Fruit fly (Drosophila melanogaster): ENCODE results near the gene CG43739.

CG43739 gene

DNA sequence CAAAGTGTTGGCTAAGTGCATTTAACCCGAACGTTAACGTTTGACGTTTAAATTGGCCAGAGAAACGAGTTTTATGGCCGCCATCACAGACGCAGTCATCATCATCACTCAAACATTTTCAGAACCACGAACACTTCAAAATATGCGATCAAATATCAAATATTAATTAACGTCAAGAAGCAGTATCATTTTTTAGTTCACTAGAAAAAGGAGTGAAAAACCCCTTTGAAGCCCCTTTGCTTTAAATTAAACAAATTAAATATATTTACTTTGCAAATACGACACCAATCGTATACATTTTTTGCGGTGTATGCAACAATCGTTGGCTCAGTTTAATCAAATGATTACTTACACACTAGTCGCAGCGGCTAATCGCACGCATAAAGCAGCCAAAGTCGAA lies 74.3 kb downstream of the CG43739 start:
- TF ChIP-seq EcR (GFP tag; optimal IDR thresholded peaks at IDR 0.05), result no peak
- TF ChIP-seq rn (GFP tag; IDR thresholded peaks at IDR 0.05), result no peak
- no peak for TF ChIP-seq CG34367 (tag; optimal IDR thresholded peaks at IDR 0.05)
- no peak for TF ChIP-seq CG13204 (GFP tag; optimal IDR thresholded peaks at IDR 0.05)
- no peak for TF ChIP-seq CG17806 (tag; optimal IDR thresholded peaks at IDR 0.05)
- TF ChIP-seq Ets98B (GFP tag; IDR thresholded peaks at IDR 0.05), result peak; percentile 53; the same call in 1 of the 2 replicates
- TF ChIP-seq CG15710 (tag; optimal IDR thresholded peaks at IDR 0.05), result no peak
- peak; percentile 66 for TF ChIP-seq CG32121 (GFP tag; IDR thresholded peaks at IDR 0.05)
- peak; percentile 44 for TF ChIP-seq CG14655 (GFP tag; optimal IDR thresholded peaks at IDR 0.05)
- no peak for TF ChIP-seq CG9948 (tag; optimal IDR thresholded peaks at IDR 0.05)
- no peak for TF ChIP-seq gl (tag; optimal IDR thresholded peaks at IDR 0.05)
- TF ChIP-seq D1 (tag; optimal IDR thresholded peaks at IDR 0.05), result no peak
- TF ChIP-seq fd96Ca (GFP tag; IDR thresholded peaks at IDR 0.05), result no peak
- TF ChIP-seq CG4496 (GFP tag; IDR thresholded peaks at IDR 0.05), result peak; percentile 61; the same call in 1 of the 3 replicates
- no peak for TF ChIP-seq CG12605 (GFP tag; IDR thresholded peaks at IDR 0.05)
- TF ChIP-seq Pif1B (GFP tag; optimal IDR thresholded peaks at IDR 0.05), result no peak
- TF ChIP-seq Snoo (tag; optimal IDR thresholded peaks at IDR 0.05), result no peak
- no peak for TF ChIP-seq Pif1A (GFP tag; optimal IDR thresholded peaks at IDR 0.05)
- TF ChIP-seq CG8301 (tag; optimal IDR thresholded peaks at IDR 0.05), result peak; percentile 49
- no peak for TF ChIP-seq CG10348 (GFP tag; IDR thresholded peaks at IDR 0.05)
- TF ChIP-seq CG8159 (tag; optimal IDR thresholded peaks at IDR 0.05), result no peak

dm6 chr2L:20840462-20841038 lies 78.2 kb downstream of the CG43739 start, which contains the start of gene CG31676:
Gene CG31676 (plus strand): TSS chr2L:20840750.
- TF ChIP-seq CG32121 (GFP tag; IDR thresholded peaks at IDR 0.05), result no peak
- TF ChIP-seq CG9948 (tag; optimal IDR thresholded peaks at IDR 0.05), result no peak
- TF ChIP-seq CG8301 (tag; optimal IDR thresholded peaks at IDR 0.05), result no peak
- TF ChIP-seq Pif1B (GFP tag; optimal IDR thresholded peaks at IDR 0.05), result no peak
- TF ChIP-seq CG4496 (GFP tag; IDR thresholded peaks at IDR 0.05), result no peak; the same call in 2 of the 3 replicates
- TF ChIP-seq CG13204 (GFP tag; optimal IDR thresholded peaks at IDR 0.05), result no peak
- no peak for TF ChIP-seq CG8159 (tag; optimal IDR thresholded peaks at IDR 0.05)
- TF ChIP-seq CG12605 (GFP tag; IDR thresholded peaks at IDR 0.05), result no peak
- TF ChIP-seq fd96Ca (GFP tag; IDR thresholded peaks at IDR 0.05), result no peak
- no peak for TF ChIP-seq D1 (tag; optimal IDR thresholded peaks at IDR 0.05)
- no peak for TF ChIP-seq CG10348 (GFP tag; IDR thresholded peaks at IDR 0.05)

DNA sequence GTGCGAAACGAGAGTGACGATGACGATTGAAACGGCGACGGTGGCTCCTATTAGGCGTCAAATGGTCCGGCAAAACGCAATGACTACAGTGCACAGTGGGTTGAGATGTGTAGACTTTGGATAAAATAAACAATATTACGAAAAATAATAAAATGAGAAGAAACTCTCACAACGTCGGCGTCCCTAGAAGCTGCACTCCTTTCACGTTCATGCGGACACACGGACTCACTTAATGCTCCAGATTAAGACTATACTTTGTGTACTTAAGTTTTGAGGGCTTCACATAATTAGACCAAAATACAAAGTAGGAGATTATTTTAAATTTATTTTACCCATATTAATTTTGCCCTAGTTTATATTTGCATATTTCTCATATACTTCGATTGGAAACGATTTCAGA lies 78.7 kb downstream of the CG43739 start:
- TF ChIP-seq fd96Ca (GFP tag; IDR thresholded peaks at IDR 0.05), result peak; percentile 53; the same call in 2 of the 3 replicates
- no peak for TF ChIP-seq CG34367 (tag; optimal IDR thresholded peaks at IDR 0.05)
- no peak for TF ChIP-seq CG8301 (tag; optimal IDR thresholded peaks at IDR 0.05)
- no peak for TF ChIP-seq rn (GFP tag; IDR thresholded peaks at IDR 0.05)
- peak; percentile 42 for TF ChIP-seq Pif1A (GFP tag; optimal IDR thresholded peaks at IDR 0.05)
- peak; percentile 56; the same call in 2 of the 3 replicates for TF ChIP-seq CG4496 (GFP tag; IDR thresholded peaks at IDR 0.05)
- TF ChIP-seq CG14655 (GFP tag; optimal IDR thresholded peaks at IDR 0.05), result peak; percentile 72

DNA sequence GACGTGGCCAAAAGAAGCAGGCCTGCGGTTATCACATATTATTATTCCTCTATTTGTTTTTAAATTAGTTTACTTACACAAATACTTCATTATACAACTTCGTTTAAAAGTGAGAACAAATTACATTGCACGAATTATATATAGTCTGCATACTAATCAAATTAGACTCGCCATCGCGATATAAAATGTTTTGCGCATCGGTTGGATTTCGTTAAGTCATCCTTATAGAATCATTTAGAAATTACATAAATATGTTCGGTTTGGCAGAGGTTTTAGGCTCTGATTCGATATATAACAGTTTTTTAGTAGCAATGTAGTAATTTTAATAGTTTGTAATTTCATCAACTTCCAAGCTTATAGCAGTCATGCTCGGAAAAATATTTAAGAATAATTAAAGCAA lies 80.8 kb downstream of the CG43739 start, which contains the start of gene Spn38F:
TSS of gene Spn38F (minus strand) at position 101 of the 400 bp plus-strand sequence.
- TF ChIP-seq Pif1A (GFP tag; optimal IDR thresholded peaks at IDR 0.05) (no peak), CG12605 (GFP tag; IDR thresholded peaks at IDR 0.05) (no peak), D1 (tag; optimal IDR thresholded peaks at IDR 0.05) (no peak), CG13204 (GFP tag; optimal IDR thresholded peaks at IDR 0.05) (no peak), CG10348 (GFP tag; IDR thresholded peaks at IDR 0.05) (no peak), CG32121 (GFP tag; IDR thresholded peaks at IDR 0.05) (no peak), CG34367 (tag; optimal IDR thresholded peaks at IDR 0.05) (no peak), CG15710 (tag; optimal IDR thresholded peaks at IDR 0.05) (no peak), Pif1B (GFP tag; optimal IDR thresholded peaks at IDR 0.05) (no peak), CG14655 (GFP tag; optimal IDR thresholded peaks at IDR 0.05) (no peak)

DNA sequence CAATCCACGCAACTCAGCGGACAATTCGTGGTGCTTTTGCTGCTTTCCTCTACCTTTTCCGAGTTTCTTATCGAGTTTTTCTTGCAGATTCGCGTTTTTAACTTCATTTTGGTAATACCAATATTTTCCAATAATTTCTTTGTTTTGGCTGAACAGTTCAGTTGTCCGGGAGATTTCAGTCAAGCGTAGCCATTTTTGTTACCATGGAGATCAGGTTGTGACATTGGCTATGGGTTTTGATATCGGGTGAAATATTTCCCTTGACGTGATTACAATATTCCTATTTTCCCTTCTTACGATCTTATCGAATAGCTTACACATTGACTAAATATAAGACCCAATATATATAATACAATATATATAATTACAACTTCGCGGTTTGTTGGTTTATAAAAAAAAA lies 83.2 kb downstream of the CG43739 start, which contains the start of gene Oseg5:
TSS of gene Oseg5 (minus strand) at position 340 of the 400 bp plus-strand sequence.
- TF ChIP-seq CG14655 (GFP tag; optimal IDR thresholded peaks at IDR 0.05) (no peak), Pif1A (GFP tag; optimal IDR thresholded peaks at IDR 0.05) (no peak), CG9948 (tag; optimal IDR thresholded peaks at IDR 0.05) (no peak), CG17806 (tag; optimal IDR thresholded peaks at IDR 0.05) (no peak), EcR (GFP tag; optimal IDR thresholded peaks at IDR 0.05) (no peak), CG8159 (tag; optimal IDR thresholded peaks at IDR 0.05) (no peak), gl (tag; optimal IDR thresholded peaks at IDR 0.05) (no peak), CG34367 (tag; optimal IDR thresholded peaks at IDR 0.05) (no peak), CG10348 (GFP tag; IDR thresholded peaks at IDR 0.05) (no peak), rn (GFP tag; IDR thresholded peaks at IDR 0.05) (no peak), Snoo (tag; optimal IDR thresholded peaks at IDR 0.05) (no peak), CG8301 (tag; optimal IDR thresholded peaks at IDR 0.05) (no peak), CG15710 (tag; optimal IDR thresholded peaks at IDR 0.05) (no peak)

dm6 chr2L:20831060-20831459 lies 87.7 kb downstream of the CG43739 start, which contains the start of gene CG31674:
Gene CG31674 (plus strand): TSS chr2L:20831262.
- no peak for TF ChIP-seq CG12605 (GFP tag; IDR thresholded peaks at IDR 0.05)
- no peak for TF ChIP-seq CG9948 (tag; optimal IDR thresholded peaks at IDR 0.05)
- TF ChIP-seq CG10348 (GFP tag; IDR thresholded peaks at IDR 0.05), result no peak
- no peak for TF ChIP-seq CG4496 (GFP tag; IDR thresholded peaks at IDR 0.05)
- no peak for TF ChIP-seq Snoo (tag; optimal IDR thresholded peaks at IDR 0.05)
- no peak for TF ChIP-seq CG17806 (tag; optimal IDR thresholded peaks at IDR 0.05)
- TF ChIP-seq gl (tag; optimal IDR thresholded peaks at IDR 0.05), result no peak
- TF ChIP-seq CG8159 (tag; optimal IDR thresholded peaks at IDR 0.05), result no peak
- no peak for TF ChIP-seq fd96Ca (GFP tag; IDR thresholded peaks at IDR 0.05)
- TF ChIP-seq CG13204 (GFP tag; optimal IDR thresholded peaks at IDR 0.05), result no peak
- no peak for TF ChIP-seq CG34367 (tag; optimal IDR thresholded peaks at IDR 0.05)
- no peak for TF ChIP-seq Pif1B (GFP tag; optimal IDR thresholded peaks at IDR 0.05)
- no peak for TF ChIP-seq CG14655 (GFP tag; optimal IDR thresholded peaks at IDR 0.05)
- TF ChIP-seq CG8301 (tag; optimal IDR thresholded peaks at IDR 0.05), result no peak
- TF ChIP-seq CG32121 (GFP tag; IDR thresholded peaks at IDR 0.05), result no peak
- TF ChIP-seq EcR (GFP tag; optimal IDR thresholded peaks at IDR 0.05), result no peak
- no peak for TF ChIP-seq D1 (tag; optimal IDR thresholded peaks at IDR 0.05)
- no peak for TF ChIP-seq Ets98B (GFP tag; IDR thresholded peaks at IDR 0.05)
- no peak for TF ChIP-seq CG15710 (tag; optimal IDR thresholded peaks at IDR 0.05)

All from whole organism, pupa.